Fruit fly (Drosophila melanogaster) whole organism, embryonic: ENCODE results near the gene CG9837.

Source experiments
- ATbp ChIP-seq: fragments of 200-800 bp; sonication (Bioruptor generic); optimal IDR thresholded peaks from 2 replicates; lab custom pipeline; 2017; ENCODE audit warnings: missing biosample characterization, mild to moderate bottlenecking, missing genetic modification characterization, missing genetic modification reagents
- Ada2b ChIP-seq: fragments of 200-800 bp; sonication (Bioruptor generic); IDR thresholded peaks from 2 replicates; pipeline ENCODE4 v1.3.6; 2022; ENCODE audit warnings: missing biosample characterization, missing genetic modification characterization
- CG10209 ChIP-seq: fragments of 200-800 bp; sonication (Bioruptor generic); optimal IDR thresholded peaks from 3 replicates; lab custom pipeline; 2017; ENCODE audit warnings: missing biosample characterization, mild to moderate bottlenecking, missing genetic modification characterization, missing genetic modification reagents
- CG10267 ChIP-seq: fragments of 200-800 bp; sonication (Bioruptor generic); optimal IDR thresholded peaks from 2 replicates; lab custom pipeline; 2018; ENCODE audit warnings: missing biosample characterization, mild to moderate bottlenecking, missing genetic modification characterization, moderate library complexity
- CG10431 ChIP-seq: fragments of 200-800 bp; sonication (Bioruptor generic); optimal IDR thresholded peaks from 3 replicates; lab custom pipeline; 2018; ENCODE audit warnings: missing biosample characterization, mild to moderate bottlenecking, missing genetic modification characterization
- CG10979 ChIP-seq: fragments of 200-800 bp; sonication (Bioruptor generic); optimal IDR thresholded peaks from 2 replicates; lab custom pipeline; 2018; ENCODE audit warnings: missing biosample characterization, mild to moderate bottlenecking, missing genetic modification characterization, moderate library complexity
- CG11695 ChIP-seq: fragments of 200-800 bp; sonication (Bioruptor generic); IDR thresholded peaks from 3 replicates; pipeline ENCODE4 v1.3.6; 2022; ENCODE audit warnings: missing biosample characterization, missing genetic modification characterization
- CG12219 ChIP-seq: fragments of 200-800 bp; sonication (Bioruptor generic); optimal IDR thresholded peaks from 3 replicates; lab custom pipeline; 2018; ENCODE audit warnings: missing biosample characterization, mild to moderate bottlenecking, missing genetic modification characterization
- CG12769 ChIP-seq: fragments of 200-800 bp; sonication (Bioruptor generic); optimal IDR thresholded peaks from 2 replicates; lab custom pipeline; 2019; ENCODE audit warnings: missing biosample characterization, mild to moderate bottlenecking, missing genetic modification characterization, moderate library complexity
- CG13775 ChIP-seq: fragments of 200-800 bp; sonication (Bioruptor generic); optimal IDR thresholded peaks from 3 replicates; lab custom pipeline; 2017; ENCODE audit warnings: missing biosample characterization, mild to moderate bottlenecking, missing genetic modification characterization
- CG14050 ChIP-seq: fragments of 200-800 bp; sonication (Bioruptor generic); IDR thresholded peaks from 3 replicates; pipeline ENCODE4 v1.3.6; 2022; ENCODE audit warnings: missing biosample characterization, missing genetic modification characterization
- CG14965 ChIP-seq: fragments of 200-800 bp; sonication (Bioruptor generic); optimal IDR thresholded peaks from 2 replicates; lab custom pipeline; 2016; ENCODE audit warnings: missing biosample characterization, missing genetic modification characterization, borderline replicate concordance
- CG1529 ChIP-seq: fragments of 200-800 bp; sonication (Bioruptor generic); optimal IDR thresholded peaks from 3 replicates; lab custom pipeline; 2018; ENCODE audit warnings: missing biosample characterization, missing genetic modification characterization
- CG1603 ChIP-seq: fragments of 200-800 bp; sonication (Bioruptor generic); optimal IDR thresholded peaks from 2 replicates; lab custom pipeline; 2019; ENCODE audit warnings: missing biosample characterization, mild to moderate bottlenecking, missing genetic modification characterization, moderate library complexity
- CG1647 ChIP-seq: fragments of 200-800 bp; sonication (Bioruptor generic); optimal IDR thresholded peaks from 3 replicates; lab custom pipeline; 2016; ENCODE audit warnings: missing biosample characterization, missing genetic modification characterization
- CG2129 ChIP-seq: fragments of 200-800 bp; sonication (Bioruptor generic); IDR thresholded peaks from 2 replicates; pipeline ENCODE4 v1.3.6; 2022; ENCODE audit warnings: missing biosample characterization, missing genetic modification characterization; ENCODE audit not compliant: partially characterized antibody
- CG30431 ChIP-seq: fragments of 200-800 bp; sonication (Bioruptor generic); optimal IDR thresholded peaks from 2 replicates; lab custom pipeline; 2017; ENCODE audit warnings: missing biosample characterization, missing genetic modification characterization
- CG3281 ChIP-seq: fragments of 200-800 bp; sonication (Bioruptor generic); optimal IDR thresholded peaks from 3 replicates; lab custom pipeline; 2017; ENCODE audit warnings: missing biosample characterization, mild to moderate bottlenecking, missing genetic modification characterization
- CG3726 ChIP-seq: fragments of 200-800 bp; sonication (Bioruptor generic); IDR thresholded peaks from 3 replicates; pipeline ENCODE4, ENCODE4 v1.3.6; 2022; ENCODE audit warnings: missing biosample characterization, missing genetic modification characterization
- CG42726 ChIP-seq: fragments of 200-800 bp; sonication (Bioruptor generic); IDR thresholded peaks from 2 replicates; pipeline ENCODE4 v1.3.6; 2022; ENCODE audit warnings: missing biosample characterization, missing genetic modification characterization; ENCODE audit not compliant: partially characterized antibody
- CG4617 ChIP-seq: fragments of 200-800 bp; sonication (Bioruptor generic); optimal IDR thresholded peaks from 3 replicates; lab custom pipeline; 2016; ENCODE audit warnings: missing biosample characterization, missing genetic modification characterization, borderline replicate concordance
- CG6175 ChIP-seq: fragments of 200-800 bp; sonication (Bioruptor generic); IDR thresholded peaks from 3 replicates; pipeline ENCODE4 v1.3.6; 2022; ENCODE audit warnings: missing biosample characterization, missing genetic modification characterization
- CG6791 ChIP-seq: fragments of 200-800 bp; sonication (Bioruptor generic); IDR thresholded peaks from 3 replicates; pipeline ENCODE4 v1.3.6; 2022; ENCODE audit warnings: missing biosample characterization, missing genetic modification characterization; ENCODE audit not compliant: partially characterized antibody
- CG7357 ChIP-seq: fragments of 200-800 bp; sonication (Bioruptor generic); IDR thresholded peaks from 3 replicates; pipeline ENCODE4 v1.3.6; 2022; ENCODE audit warnings: missing biosample characterization, missing genetic modification characterization
- CG8765 ChIP-seq: fragments of 200-800 bp; sonication (Bioruptor generic); IDR thresholded peaks from 2 replicates; pipeline ENCODE4 v1.3.6; 2022; ENCODE audit warnings: missing biosample characterization, missing genetic modification characterization
- CG9817 ChIP-seq: fragments of 200-800 bp; sonication (Bioruptor generic); optimal IDR thresholded peaks from 2 replicates; lab custom pipeline; 2018; ENCODE audit warnings: missing biosample characterization, mild to moderate bottlenecking, missing genetic modification characterization, moderate library complexity
- CHES-1-like ChIP-seq: fragments of 200-800 bp; sonication (Bioruptor generic); optimal IDR thresholded peaks from 2 replicates; lab custom pipeline; 2016; ENCODE audit warnings: missing biosample characterization, missing genetic modification characterization
- D19B ChIP-seq: fragments of 200-800 bp; sonication (Bioruptor generic); optimal IDR thresholded peaks from 2 replicates; lab custom pipeline; 2017; ENCODE audit warnings: missing biosample characterization, mild to moderate bottlenecking, missing genetic modification characterization
- Dip2 ChIP-seq: fragments of 200-800 bp; sonication (Bioruptor generic); IDR thresholded peaks from 2 replicates; pipeline ENCODE4 v1.3.6; 2022; ENCODE audit warnings: missing biosample characterization, missing genetic modification characterization
- Dref ChIP-seq: fragments of 200-800 bp; sonication (Bioruptor generic); IDR thresholded peaks from 2 replicates; pipeline ENCODE4 v1.3.6; 2022; ENCODE audit warnings: missing biosample characterization, missing genetic modification characterization
- Hand ChIP-seq: fragments of 200-800 bp; sonication (Bioruptor generic); optimal IDR thresholded peaks from 2 replicates; lab custom pipeline; 2017; ENCODE audit warnings: mild to moderate bottlenecking, missing biosample characterization, missing genetic modification reagents, missing genetic modification characterization
- Kr ChIP-seq: fragments of 200-800 bp; sonication (Bioruptor generic); optimal IDR thresholded peaks from 2 replicates; lab custom pipeline; 2017; ENCODE audit warnings: missing biosample characterization, mild to moderate bottlenecking, missing genetic modification characterization
- Lhr ChIP-seq: fragments of 200-800 bp; sonication (Bioruptor generic); optimal IDR thresholded peaks from 3 replicates; lab custom pipeline; 2017; ENCODE audit warnings: mild to moderate bottlenecking, missing biosample characterization, missing genetic modification reagents, missing genetic modification characterization
- NK7.1 ChIP-seq: fragments of 200-800 bp; sonication (Bioruptor generic); optimal IDR thresholded peaks from 3 replicates; lab custom pipeline; 2016; ENCODE audit warnings: missing biosample characterization, missing genetic modification characterization
- Optix ChIP-seq: fragments of 200-800 bp; sonication (Bioruptor generic); IDR thresholded peaks from 3 replicates; pipeline ENCODE4 v1.3.6; 2022; ENCODE audit warnings: missing biosample characterization, missing genetic modification characterization
- Taf1 ChIP-seq: fragments of 200-800 bp; sonication (Bioruptor generic); IDR thresholded peaks from 2 replicates; pipeline ENCODE4 v1.3.6; 2022; ENCODE audit warnings: missing biosample characterization, missing genetic modification characterization
- Trl ChIP-seq, 3 experiments: fragments of >200 bp in 2 of 3; fragments of 200-800 bp in 1 of 3; sonication (Bioruptor generic) in 1 of 3; optimal IDR thresholded peaks; 2 replicates in 1 of 3; 3 replicates in 2 of 3; lab custom pipeline; 2016 to 2017; ENCODE audit warnings: missing biosample characterization in 1 of 3, missing genetic modification characterization in 1 of 3
- Vsx1 ChIP-seq: fragments of 200-800 bp; sonication (Bioruptor generic); optimal IDR thresholded peaks from 2 replicates; lab custom pipeline; 2017; ENCODE audit warnings: missing biosample characterization, mild to moderate bottlenecking, missing genetic modification characterization, missing genetic modification reagents
- amos ChIP-seq: fragments of 200-800 bp; sonication (Bioruptor generic); IDR thresholded peaks from 2 replicates; pipeline ENCODE4 v1.3.6; 2022; ENCODE audit warnings: missing biosample characterization, missing genetic modification characterization; ENCODE audit not compliant: partially characterized antibody
- cg ChIP-seq: fragments of 200-800 bp; sonication (Bioruptor generic); optimal IDR thresholded peaks from 3 replicates; lab custom pipeline; 2019; ENCODE audit warnings: missing biosample characterization, mild to moderate bottlenecking, missing genetic modification characterization, moderate library complexity
- disco-r ChIP-seq: fragments of 200-800 bp; sonication (Bioruptor generic); optimal IDR thresholded peaks from 2 replicates; lab custom pipeline; 2016; ENCODE audit warnings: missing biosample characterization, missing genetic modification characterization
- fd3F ChIP-seq: fragments of 200-800 bp; sonication (Bioruptor generic); optimal IDR thresholded peaks from 2 replicates; lab custom pipeline; 2018; ENCODE audit warnings: missing biosample characterization, mild to moderate bottlenecking, missing genetic modification characterization, moderate library complexity
- fd96Cb ChIP-seq: fragments of 200-800 bp; sonication (Bioruptor generic); optimal IDR thresholded peaks from 2 replicates; lab custom pipeline; 2018; ENCODE audit warnings: missing biosample characterization, mild to moderate bottlenecking, missing genetic modification characterization, moderate library complexity
- hth ChIP-seq: fragments of >200 bp; optimal IDR thresholded peaks from 2 replicates; lab custom pipeline; 2017; ENCODE audit warnings: inconsistent platforms
- inv ChIP-seq: fragments of 200-800 bp; sonication (Bioruptor generic); IDR thresholded peaks from 2 replicates; pipeline ENCODE4 v1.3.6; 2022; ENCODE audit warnings: missing biosample characterization, missing genetic modification characterization; ENCODE audit not compliant: partially characterized antibody
- lola ChIP-seq, 3 experiments: fragments of >200 bp in 2 of 3; fragments of 200-800 bp in 1 of 3; sonication (Bioruptor generic) in 1 of 3; optimal IDR thresholded peaks; 2 replicates each; lab custom pipeline; 2017 to 2019; ENCODE audit warnings: missing biosample characterization in 3 of 3, missing genetic modification characterization in 3 of 3, mild to moderate bottlenecking in 1 of 3, moderate library complexity in 1 of 3
- onecut ChIP-seq: fragments of 200-800 bp; sonication (Bioruptor generic); IDR thresholded peaks from 2 replicates; pipeline ENCODE4 v1.3.6; 2022; ENCODE audit warnings: missing biosample characterization, missing genetic modification characterization
- run ChIP-seq: fragments of 200-800 bp; sonication (Bioruptor generic); optimal IDR thresholded peaks from 3 replicates; lab custom pipeline; 2018; ENCODE audit warnings: missing biosample characterization, mild to moderate bottlenecking, missing genetic modification characterization
- sd ChIP-seq: fragments of 200-800 bp; sonication (Bioruptor generic); optimal IDR thresholded peaks from 3 replicates; lab custom pipeline; 2018; ENCODE audit warnings: missing biosample characterization, mild to moderate bottlenecking, missing genetic modification characterization, moderate library complexity
- toy ChIP-seq: fragments of 200-800 bp; sonication (Bioruptor generic); IDR thresholded peaks from 2 replicates; pipeline ENCODE4 v1.3.6; 2022; ENCODE audit warnings: missing biosample characterization, missing genetic modification characterization

CG9837 gene

dm6 chr3R:8808518-8808921 lies 4.9 kb downstream of the CG9837 start:
- TF ChIP-seq CG8765 (GFP tag; lab: Robert Waterston, UW) (peak; percentile 75), CG10209 (GFP tag; lab: Kevin White, UChicago) (peak; percentile 68), CG7357 (GFP tag; lab: Robert Waterston, UW) (peak; percentile 57; the same call in 1 of the 3 replicates), run (tag; lab: Kevin White, UChicago) (no peak), Kr (peak; percentile 61), inv (GFP tag; lab: Robert Waterston, UW) (no peak), Vsx1 (GFP tag; lab: Kevin White, UChicago) (peak; percentile 37), CG10267 (tag; lab: Kevin White, UChicago) (peak; percentile 89), fd3F (GFP tag; lab: Kevin White, UChicago) (no peak), CG6175 (no peak), CG42726 (GFP tag; lab: Robert Waterston, UW) (no peak), CG30431 (GFP tag; lab: Kevin White, UChicago) (peak; percentile 71), lola (GFP tag; optimal IDR thresholded peaks at IDR 0.05; lab: Kevin White, UChicago) (peak in 1 of 3 experiments; percentile 97), NK7.1 (GFP tag; lab: Kevin White, UChicago) (peak; percentile 46), CG1647 (GFP tag; lab: Kevin White, UChicago) (no peak), Hand (GFP tag; lab: Kevin White, UChicago) (no peak), CG12219 (GFP tag; lab: Kevin White, UChicago) (peak; percentile 40), hth (no peak), CG3726 (GFP tag; lab: Robert Waterston, UW) (no peak), Taf1 (GFP tag; lab: Robert Waterston, UW) (no peak), sd (tag; lab: Kevin White, UChicago) (peak; percentile 51), Trl (optimal IDR thresholded peaks at IDR 0.05; lab: Kevin White, UChicago) (no peak), Trl (GFP tag; optimal IDR thresholded peaks at IDR 0.05; lab: Kevin White, UChicago) (peak; percentile 17), toy (GFP tag; lab: Robert Waterston, UW) (no peak), disco-r (GFP tag; lab: Kevin White, UChicago) (peak; percentile 51), Ada2b (no peak), Optix (GFP tag; lab: Robert Waterston, UW) (no peak), Dip2 (GFP tag; lab: Robert Waterston, UW) (no peak), amos (GFP tag; lab: Robert Waterston, UW) (no peak), CG6791 (GFP tag; lab: Robert Waterston, UW) (no peak), Dref (GFP tag; lab: Robert Waterston, UW) (no peak), CG9817 (no peak), Lhr (GFP tag; lab: Kevin White, UChicago) (peak; percentile 44), CG10431 (GFP tag; lab: Kevin White, UChicago) (peak; percentile 29), cg (no peak), CG10979 (tag; lab: Kevin White, UChicago) (peak; percentile 95), CG14050 (GFP tag; lab: Robert Waterston, UW) (no peak), CHES-1-like (GFP tag; lab: Kevin White, UChicago) (peak; percentile 24), D19B (GFP tag; lab: Kevin White, UChicago) (no peak), CG2129 (GFP tag; lab: Robert Waterston, UW) (no peak), CG4617 (GFP tag; lab: Kevin White, UChicago) (peak; percentile 17), CG12769 (tag; lab: Kevin White, UChicago) (no peak), CG1529 (GFP tag; lab: Kevin White, UChicago) (peak; percentile 58), CG3281 (GFP tag; lab: Kevin White, UChicago) (no peak), CG11695 (GFP tag; lab: Robert Waterston, UW) (peak; percentile 27; the same call in 1 of the 3 replicates), ATbp (GFP tag; lab: Kevin White, UChicago) (peak; percentile 45), fd96Cb (tag; lab: Kevin White, UChicago) (peak; percentile 76), CG13775 (GFP tag; lab: Kevin White, UChicago) (peak; percentile 88), CG14965 (GFP tag; lab: Kevin White, UChicago) (no peak), onecut (GFP tag; lab: Robert Waterston, UW) (peak; percentile 64), CG1603 (tag; lab: Kevin White, UChicago) (peak; percentile 63)
